Fruit fly (Drosophila melanogaster) whole organism, embryonic: ENCODE results near the gene CG10300.

Experiments used
- Blimp-1 ChIP-seq: fragments of 200-800 bp; sonication (Bioruptor generic); optimal IDR thresholded peaks from 3 replicates; lab custom pipeline; 2018; ENCODE audit warnings: missing biosample characterization, missing genetic modification characterization, mild to moderate bottlenecking, moderate library complexity, missing genetic modification reagents
- BtbVII ChIP-seq: fragments of 200-800 bp; sonication (Bioruptor generic); optimal IDR thresholded peaks from 3 replicates; lab custom pipeline; 2017; ENCODE audit warnings: missing biosample characterization, mild to moderate bottlenecking, missing genetic modification characterization
- CG11247 ChIP-seq: fragments of 200-800 bp; sonication (Bioruptor generic); IDR thresholded peaks from 2 replicates; pipeline ENCODE4 v1.3.6; 2022; ENCODE audit warnings: missing biosample characterization, missing genetic modification characterization
- CG11398 ChIP-seq: fragments of 200-800 bp; sonication (Bioruptor generic); optimal IDR thresholded peaks from 2 replicates; lab custom pipeline; 2016; ENCODE audit warnings: missing biosample characterization, missing genetic modification characterization
- CG12299 ChIP-seq: fragments of 200-800 bp; sonication (Bioruptor generic); optimal IDR thresholded peaks from 2 replicates; lab custom pipeline; 2018; ENCODE audit warnings: missing biosample characterization, mild to moderate bottlenecking, missing genetic modification characterization
- CG14860 ChIP-seq: fragments of 200-800 bp; sonication (Bioruptor generic); IDR thresholded peaks from 3 replicates; pipeline ENCODE4 v1.3.6; 2022; ENCODE audit warnings: missing biosample characterization, missing genetic modification characterization; ENCODE audit not compliant: partially characterized antibody
- CG17186 ChIP-seq: fragments of 200-800 bp; sonication (Bioruptor generic); optimal IDR thresholded peaks from 3 replicates; lab custom pipeline; 2017; ENCODE audit warnings: missing biosample characterization, missing genetic modification reagents, missing genetic modification characterization
- CG17361 ChIP-seq: fragments of 200-800 bp; sonication (Bioruptor generic); IDR thresholded peaks from 3 replicates; pipeline ENCODE4 v1.3.6; 2022; ENCODE audit warnings: missing biosample characterization, missing genetic modification characterization
- CG1832 ChIP-seq: fragments of 200-800 bp; sonication (Bioruptor generic); optimal IDR thresholded peaks from 2 replicates; lab custom pipeline; 2017; ENCODE audit warnings: missing biosample characterization, mild to moderate bottlenecking, missing genetic modification characterization, inconsistent platforms
- CG2120 ChIP-seq: fragments of 200-800 bp; sonication (Bioruptor generic); optimal IDR thresholded peaks from 3 replicates; lab custom pipeline; 2016; ENCODE audit warnings: missing biosample characterization, missing genetic modification characterization
- CG30431 ChIP-seq: fragments of 200-800 bp; sonication (Bioruptor generic); optimal IDR thresholded peaks from 2 replicates; lab custom pipeline; 2017; ENCODE audit warnings: missing biosample characterization, missing genetic modification characterization
- CG31224 ChIP-seq: fragments of 200-800 bp; sonication (Bioruptor generic); IDR thresholded peaks from 2 replicates; pipeline ENCODE4 v1.3.6; 2022; ENCODE audit warnings: missing biosample characterization, missing genetic modification characterization
- CG42726 ChIP-seq: fragments of 200-800 bp; sonication (Bioruptor generic); IDR thresholded peaks from 2 replicates; pipeline ENCODE4 v1.3.6; 2022; ENCODE audit warnings: missing biosample characterization, missing genetic modification characterization; ENCODE audit not compliant: partially characterized antibody
- CG4328 ChIP-seq: fragments of 200-800 bp; sonication (Bioruptor generic); optimal IDR thresholded peaks from 3 replicates; lab custom pipeline; 2017; ENCODE audit warnings: missing biosample characterization, missing genetic modification reagents, missing genetic modification characterization
- CG6683 ChIP-seq: fragments of 200-800 bp; sonication (Bioruptor generic); optimal IDR thresholded peaks from 2 replicates; lab custom pipeline; 2017; ENCODE audit warnings: missing biosample characterization, mild to moderate bottlenecking, missing genetic modification characterization, missing genetic modification reagents
- CG6689 ChIP-seq: fragments of 200-800 bp; sonication (Bioruptor generic); IDR thresholded peaks from 2 replicates; pipeline ENCODE4 v1.3.6; 2022; ENCODE audit warnings: missing biosample characterization, missing genetic modification characterization
- CG7372 ChIP-seq: fragments of 200-800 bp; sonication (Bioruptor generic); IDR thresholded peaks from 2 replicates; pipeline ENCODE4 v1.3.6; 2022; ENCODE audit warnings: missing biosample characterization, missing genetic modification characterization
- CG7987 ChIP-seq: fragments of 200-800 bp; sonication (Bioruptor generic); optimal IDR thresholded peaks from 2 replicates; lab custom pipeline; 2018; ENCODE audit warnings: missing biosample characterization, mild to moderate bottlenecking, missing genetic modification characterization, moderate library complexity
- CG8281 ChIP-seq: fragments of 200-800 bp; sonication (Bioruptor generic); optimal IDR thresholded peaks from 2 replicates; lab custom pipeline; 2018; ENCODE audit warnings: missing biosample characterization, mild to moderate bottlenecking, missing genetic modification characterization, moderate library complexity
- CG8388 ChIP-seq: fragments of 200-800 bp; sonication (Bioruptor generic); optimal IDR thresholded peaks from 2 replicates; lab custom pipeline; 2019; ENCODE audit warnings: missing biosample characterization, mild to moderate bottlenecking, missing genetic modification characterization, moderate library complexity
- CTCF ChIP-seq: fragments of 200-800 bp; sonication (Bioruptor generic); optimal IDR thresholded peaks from 2 replicates; lab custom pipeline; 2017; ENCODE audit warnings: missing biosample characterization, mild to moderate bottlenecking, missing genetic modification characterization, moderate library complexity
- Camta ChIP-seq: fragments of 200-800 bp; sonication (Bioruptor generic); optimal IDR thresholded peaks from 2 replicates; lab custom pipeline; 2016; ENCODE audit warnings: missing biosample characterization, missing genetic modification characterization
- D19A ChIP-seq: fragments of 200-800 bp; optimal IDR thresholded peaks from 3 replicates; lab custom pipeline; 2019; ENCODE audit warnings: missing biosample characterization, mild to moderate bottlenecking, missing genetic modification characterization, moderate library complexity
- Dip2 ChIP-seq: fragments of 200-800 bp; sonication (Bioruptor generic); IDR thresholded peaks from 2 replicates; pipeline ENCODE4 v1.3.6; 2022; ENCODE audit warnings: missing biosample characterization, missing genetic modification characterization
- Gug ChIP-seq: fragments of 200-800 bp; sonication (Bioruptor generic); IDR thresholded peaks from 4 replicates; pipeline ENCODE4 v1.3.6; 2022; ENCODE audit warnings: missing biosample characterization, missing genetic modification characterization
- Max ChIP-seq: fragments of 200-800 bp; sonication (Bioruptor generic); optimal IDR thresholded peaks from 2 replicates; lab custom pipeline; 2016; ENCODE audit warnings: missing biosample characterization, mild to moderate bottlenecking, missing genetic modification characterization
- Mes4 ChIP-seq: fragments of 200-800 bp; sonication (Bioruptor generic); optimal IDR thresholded peaks from 2 replicates; lab custom pipeline; 2016; ENCODE audit warnings: missing biosample characterization, missing genetic modification characterization
- PHDP ChIP-seq: fragments of 200-800 bp; sonication (Bioruptor generic); optimal IDR thresholded peaks from 3 replicates; lab custom pipeline; 2018; ENCODE audit warnings: missing biosample characterization, mild to moderate bottlenecking, missing genetic modification characterization, moderate library complexity
- Pdp1 ChIP-seq, 2 experiments: fragments of 200-800 bp; sonication (Bioruptor generic); optimal IDR thresholded peaks; 3 replicates each; lab custom pipeline; 2016; ENCODE audit warnings: missing biosample characterization in 2 of 2, missing genetic modification characterization in 2 of 2, mild to moderate bottlenecking in 1 of 2, moderate library complexity in 1 of 2
- Rx ChIP-seq: fragments of 200-800 bp; sonication (Bioruptor generic); IDR thresholded peaks from 2 replicates; pipeline ENCODE4 v1.3.6; 2022; ENCODE audit warnings: missing biosample characterization, missing genetic modification characterization
- Vsx1 ChIP-seq: fragments of 200-800 bp; sonication (Bioruptor generic); optimal IDR thresholded peaks from 2 replicates; lab custom pipeline; 2017; ENCODE audit warnings: missing biosample characterization, mild to moderate bottlenecking, missing genetic modification characterization, missing genetic modification reagents
- ac ChIP-seq: fragments of 200-800 bp; sonication (Bioruptor generic); optimal IDR thresholded peaks from 3 replicates; lab custom pipeline; 2017; ENCODE audit warnings: missing biosample characterization, mild to moderate bottlenecking, missing genetic modification characterization
- bbx ChIP-seq: fragments of 200-800 bp; sonication (Bioruptor generic); IDR thresholded peaks from 2 replicates; pipeline ENCODE4 v1.3.6; 2022; ENCODE audit warnings: missing biosample characterization, missing genetic modification characterization; ENCODE audit not compliant: partially characterized antibody
- cad ChIP-seq: fragments of >200 bp; optimal IDR thresholded peaks from 2 replicates; lab custom pipeline; 2017; ENCODE audit warnings: missing biosample characterization, missing genetic modification characterization
- caup ChIP-seq: fragments of 200-800 bp; sonication (Bioruptor generic); optimal IDR thresholded peaks from 3 replicates; lab custom pipeline; 2017; ENCODE audit warnings: missing biosample characterization, mild to moderate bottlenecking, missing genetic modification characterization, moderate library complexity; ENCODE audit not compliant: severe bottlenecking
- dan ChIP-seq: fragments of 200-800 bp; sonication (Bioruptor generic); IDR thresholded peaks from 2 replicates; pipeline ENCODE4 v1.3.6; 2022; ENCODE audit warnings: missing biosample characterization, missing genetic modification characterization
- disco-r ChIP-seq: fragments of 200-800 bp; sonication (Bioruptor generic); optimal IDR thresholded peaks from 2 replicates; lab custom pipeline; 2016; ENCODE audit warnings: missing biosample characterization, missing genetic modification characterization
- eve ChIP-seq, 2 experiments: fragments of >200 bp; optimal IDR thresholded peaks; 2 replicates each; lab custom pipeline; 2017; ENCODE audit warnings: missing biosample characterization in 2 of 2, missing genetic modification characterization in 2 of 2
- grau ChIP-seq: fragments of 200-800 bp; optimal IDR thresholded peaks from 3 replicates; lab custom pipeline; 2019; ENCODE audit warnings: missing biosample characterization, mild to moderate bottlenecking, missing genetic modification characterization, moderate library complexity
- h ChIP-seq: fragments of >200 bp; optimal IDR thresholded peaks from 2 replicates; lab custom pipeline; 2017
- ham ChIP-seq: fragments of 200-800 bp; sonication (Bioruptor generic); IDR thresholded peaks from 2 replicates; pipeline ENCODE4 v1.3.6; 2022; ENCODE audit warnings: missing biosample characterization, missing genetic modification characterization
- hb ChIP-seq: fragments of 200-800 bp; sonication (Bioruptor generic); IDR thresholded peaks from 3 replicates; pipeline ENCODE4 v1.3.6; 2022; ENCODE audit warnings: missing biosample characterization, missing genetic modification characterization; ENCODE audit not compliant: partially characterized antibody
- jing ChIP-seq: fragments of 200-800 bp; sonication (Bioruptor generic); optimal IDR thresholded peaks from 2 replicates; lab custom pipeline; 2018; ENCODE audit warnings: missing biosample characterization, mild to moderate bottlenecking, missing genetic modification characterization
- mld ChIP-seq: fragments of 200-800 bp; sonication (Bioruptor generic); IDR thresholded peaks from 3 replicates; pipeline ENCODE4 v1.3.6; 2022; ENCODE audit warnings: missing biosample characterization, missing genetic modification characterization; ENCODE audit not compliant: partially characterized antibody
- p53 ChIP-seq: fragments of 200-800 bp; sonication (Bioruptor generic); optimal IDR thresholded peaks from 2 replicates; lab custom pipeline; 2016; ENCODE audit warnings: missing biosample characterization, missing genetic modification characterization
- pnt ChIP-seq: fragments of 200-800 bp; sonication (Bioruptor generic); optimal IDR thresholded peaks from 3 replicates; lab custom pipeline; 2016; ENCODE audit warnings: missing biosample characterization, missing genetic modification characterization
- row ChIP-seq: fragments of 200-800 bp; sonication (Bioruptor generic); IDR thresholded peaks from 3 replicates; pipeline ENCODE4 v1.3.6; 2022; ENCODE audit warnings: missing biosample characterization, missing genetic modification characterization
- sima ChIP-seq: fragments of 200-800 bp; sonication (Bioruptor generic); optimal IDR thresholded peaks from 2 replicates; lab custom pipeline; 2016; ENCODE audit warnings: missing biosample characterization, missing genetic modification characterization
- sr ChIP-seq: fragments of 200-800 bp; sonication (Bioruptor generic); IDR thresholded peaks from 3 replicates; pipeline ENCODE4 v1.3.6; 2022; ENCODE audit warnings: missing biosample characterization, missing genetic modification characterization
- tna ChIP-seq: fragments of 200-800 bp; sonication (Bioruptor generic); IDR thresholded peaks from 2 replicates; pipeline ENCODE4 v1.3.6; 2022; ENCODE audit warnings: missing biosample characterization, missing genetic modification characterization; ENCODE audit not compliant: partially characterized antibody
- vvl ChIP-seq: fragments of 200-800 bp; sonication (Bioruptor generic); IDR thresholded peaks from 2 replicates; pipeline ENCODE4 v1.3.6; 2022; ENCODE audit warnings: missing biosample characterization, missing genetic modification characterization

CG10300 gene

DNA sequence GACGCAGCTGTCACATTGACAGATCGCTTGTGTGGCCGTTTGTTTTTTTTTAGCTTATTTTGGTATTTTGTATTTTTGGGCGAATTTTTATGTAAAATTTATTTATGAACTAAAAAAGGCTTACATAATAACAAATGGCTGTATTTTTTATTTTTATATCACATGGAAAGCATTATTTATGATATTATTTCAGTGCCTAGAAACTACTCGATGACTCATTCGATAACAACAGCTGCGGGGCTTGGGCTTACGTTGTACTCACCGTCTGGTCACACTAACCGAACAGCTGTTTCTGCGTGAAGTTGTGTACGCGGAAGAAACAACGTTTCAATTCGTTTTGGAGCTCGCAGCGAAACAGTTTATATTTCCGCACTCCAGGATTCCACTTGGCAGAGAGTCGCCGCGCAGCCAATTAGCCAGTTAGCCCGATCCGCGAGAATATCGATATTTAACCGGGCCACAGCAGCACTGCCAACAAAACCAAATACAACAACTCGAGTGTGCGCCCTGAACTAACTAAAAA, 21.7 kb downstream of the CG10300 start, which contains the start of the genes Hmgcr and Rpn9 (continued):
- TF ChIP-seq Camta (GFP tag; lab: Kevin White, UChicago) (peak; percentile 21), eve (GFP tag; optimal IDR thresholded peaks at IDR 0.05; lab: Kevin White, UChicago) (peak in 1 of 2 experiments; percentile 11), Rx (GFP tag; lab: Robert Waterston, UW) (no peak), PHDP (tag; lab: Kevin White, UChicago) (peak; percentile 47), CG1832 (no peak), CG2120 (peak; percentile 27), Pdp1 (GFP tag; optimal IDR thresholded peaks at IDR 0.05; lab: Kevin White, UChicago) (peak in 1 of 2 experiments; percentile 99), Gug (GFP tag; lab: Robert Waterston, UW) (no peak), CG7372 (GFP tag; lab: Robert Waterston, UW) (no peak), bbx (peak; percentile 67; the same call in 1 of the 2 replicates), grau (tag; lab: Kevin White, UChicago) (peak; percentile 26), Dip2 (GFP tag; lab: Robert Waterston, UW) (no peak), row (GFP tag; lab: Robert Waterston, UW) (0 out of 3 replicates have a peak, but pooled peaks have one; percentile 17), CG12299 (tag; lab: Kevin White, UChicago) (peak; percentile 52), CG8281 (tag; lab: Kevin White, UChicago) (no peak), p53 (no peak), Mes4 (GFP tag; lab: Kevin White, UChicago) (peak; percentile 50), vvl (GFP tag; lab: Robert Waterston, UW) (no peak), ac (GFP tag; lab: Kevin White, UChicago) (no peak), caup (GFP tag; lab: Kevin White, UChicago) (no peak), Blimp-1 (GFP tag; lab: Kevin White, UChicago) (peak; percentile 11), h (no peak), BtbVII (GFP tag; lab: Kevin White, UChicago) (peak; percentile 37), CG6689 (no peak), jing (GFP tag; lab: Kevin White, UChicago) (no peak), sr (GFP tag; lab: Robert Waterston, UW) (no peak), CG7987 (GFP tag; lab: Kevin White, UChicago) (peak; percentile 41), CG17361 (GFP tag; lab: Robert Waterston, UW) (peak; percentile 41; the same call in 1 of the 3 replicates), Max (GFP tag; lab: Kevin White, UChicago) (peak; percentile 6), CG6683 (GFP tag; lab: Kevin White, UChicago) (no peak), CG17186 (GFP tag; lab: Kevin White, UChicago) (peak; percentile 62), CG4328 (GFP tag; lab: Kevin White, UChicago) (no peak), mld (GFP tag; lab: Robert Waterston, UW) (0 out of 3 replicates have a peak, but pooled peaks have one; percentile 64), CG14860 (GFP tag; lab: Robert Waterston, UW) (no peak), CTCF (GFP tag; lab: Kevin White, UChicago) (peak; percentile 58), CG11398 (GFP tag; lab: Kevin White, UChicago) (no peak), CG8388 (no peak), Vsx1 (GFP tag; lab: Kevin White, UChicago) (peak; percentile 68), CG11247 (no peak), pnt (no peak), hb (GFP tag; lab: Robert Waterston, UW) (no peak), CG30431 (GFP tag; lab: Kevin White, UChicago) (no peak), dan (GFP tag; lab: Robert Waterston, UW) (no peak), tna (GFP tag; lab: Robert Waterston, UW) (no peak; the same call in 1 of the 2 replicates), cad (GFP tag; lab: Kevin White, UChicago) (no peak), CG31224 (GFP tag; lab: Robert Waterston, UW) (no peak), D19A (peak; percentile 14), sima (GFP tag; lab: Kevin White, UChicago) (no peak), CG42726 (GFP tag; lab: Robert Waterston, UW) (peak; percentile 17; the same call in 1 of the 2 replicates), disco-r (GFP tag; lab: Kevin White, UChicago) (no peak), ham (GFP tag; lab: Robert Waterston, UW) (no peak)
